Worm (Caenorhabditis elegans) whole organism, young adult: ENCODE measurements around the gene Y113G7A.16.

Experiments
- egl-44 ChIP-seq: fragments of 200-800 bp; sonication (Bioruptor generic); IDR thresholded peaks from 2 replicates; pipeline ENCODE4 v1.3.6; 2022; ENCODE audit warnings: missing genetic modification reagents, missing genetic modification characterization, missing compliant biosample characterization
- hlh-26 ChIP-seq: fragments of 200-800 bp; sonication (Bioruptor generic); conservative IDR thresholded peaks from 2 replicates; pipeline ENCODE4 v1.3.6; 2022; ENCODE audit warnings: missing genetic modification reagents, missing genetic modification characterization, missing compliant biosample characterization
- hsf-1 ChIP-seq: fragments of 200-800 bp; sonication (Bioruptor generic); IDR thresholded peaks from 2 replicates; pipeline ENCODE4 v1.3.6; 2022; ENCODE audit warnings: missing genetic modification reagents, missing genetic modification characterization, missing compliant biosample characterization
- nhr-80 ChIP-seq: sonication (generic microtip); optimal IDR thresholded peaks from 2 replicates; lab custom pipeline; 2016; ENCODE audit warnings: missing genetic modification characterization, missing compliant biosample characterization

- TF ChIP-seq egl-44 (GFP tag; lab: Robert Waterston, UW), result no peak
- TF ChIP-seq hsf-1 (GFP tag; lab: Robert Waterston, UW), result no peak
- no peak for TF ChIP-seq nhr-80 (tag; lab: Kevin White, UChicago)
- no peak for TF ChIP-seq hlh-26
These were observed 29.9 kb upstream of the Y113G7A.16 start, which contains the start of gene Y60A3A.23 for ce11 chrV:20007470-20007869.
